Fruit fly (Drosophila melanogaster) S2 (cell line): ENCODE results near the gene CG11369.

Experiments
- CG8478 ChIP-seq: fragments of >200 bp; optimal IDR thresholded peaks from 2 replicates; lab custom pipeline; 2018
- CTCF ChIP-seq, 2 experiments: fragments of >200 bp; optimal IDR thresholded peaks; 2 replicates each; lab custom pipeline; 2018

DNA sequence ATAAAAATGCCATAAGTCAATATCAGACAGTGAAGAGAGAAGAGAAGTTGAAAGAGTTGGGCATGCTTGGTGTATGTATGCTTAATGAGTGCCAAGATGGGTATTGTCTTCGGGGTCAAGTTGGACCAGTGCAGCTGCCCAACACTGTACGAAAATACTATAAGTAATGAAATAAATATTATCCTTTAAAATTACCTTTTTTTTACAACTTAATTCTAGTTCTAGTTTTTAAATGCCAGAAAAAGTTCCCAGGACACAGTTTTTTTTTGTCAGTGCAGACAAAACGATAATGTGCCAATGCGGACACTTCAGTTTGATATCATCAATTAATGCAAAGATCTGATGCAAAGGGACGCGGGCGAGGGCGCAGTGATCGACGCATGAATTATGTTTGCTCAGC lies 13.4 kb upstream of the CG11369 start:
- TF ChIP-seq CG8478 (no peak), CTCF (optimal IDR thresholded peaks at IDR 0.05; lab: Kevin White, UChicago) (no peak)
